Worm (Caenorhabditis elegans) whole organism, L4 larva: ENCODE data around the gene aqp-5.

Experiments
- D1046.2 ChIP-seq: fragments of 200-800 bp; sonication (Bioruptor generic); IDR thresholded peaks from 2 replicates; pipeline ENCODE4 v1.3.6; 2022; ENCODE audit warnings: missing genetic modification characterization, missing compliant biosample characterization
- F26F4.8 ChIP-seq: fragments of 200-800 bp; sonication (Bioruptor generic); conservative IDR thresholded peaks from 2 replicates; pipeline ENCODE4 v1.3.6; 2022; ENCODE audit warnings: missing genetic modification characterization, missing compliant biosample characterization
- T20F7.1 ChIP-seq: fragments of 200-800 bp; sonication (Bioruptor generic); optimal IDR thresholded peaks from 2 replicates; lab custom pipeline; 2018; ENCODE audit warnings: mild to moderate bottlenecking, missing genetic modification characterization, missing compliant biosample characterization
- T26A8.4 ChIP-seq: fragments of 200-800 bp; sonication (Bioruptor generic); IDR thresholded peaks from 2 replicates; pipeline ENCODE4 v1.3.6; 2022; ENCODE audit warnings: missing genetic modification characterization, missing compliant biosample characterization
- Y105C5A.15 ChIP-seq: fragments of 200-800 bp; sonication (Bioruptor generic); IDR thresholded peaks from 2 replicates; pipeline ENCODE4 v1.3.6; 2022; ENCODE audit warnings: missing genetic modification characterization, missing compliant biosample characterization
- Y5F2A.4 ChIP-seq: fragments of 200-800 bp; sonication (Bioruptor generic); optimal IDR thresholded peaks from 2 replicates; lab custom pipeline; 2018; ENCODE audit warnings: mild to moderate bottlenecking, missing genetic modification characterization, missing compliant biosample characterization
- Y75B8A.6 ChIP-seq: fragments of 200-800 bp; sonication (Bioruptor generic); IDR thresholded peaks from 2 replicates; pipeline ENCODE4 v1.3.6; 2022; ENCODE audit warnings: missing genetic modification reagents, missing genetic modification characterization, missing compliant biosample characterization
- ZK546.5 ChIP-seq, 2 experiments: sonication (generic microtip); optimal IDR thresholded peaks; 2 replicates each; lab custom pipeline; 2017; ENCODE audit warnings: missing biosample characterization in 2 of 2, missing genetic modification characterization in 2 of 2
- aly-2 ChIP-seq: sonication (generic microtip); optimal IDR thresholded peaks from 2 replicates; lab custom pipeline; 2018; ENCODE audit warnings: missing biosample characterization, missing genetic modification characterization
- attf-4 ChIP-seq: sonication (generic microtip); optimal IDR thresholded peaks from 3 replicates; lab custom pipeline; 2017; ENCODE audit warnings: missing biosample characterization, missing genetic modification characterization
- ceh-28 ChIP-seq: fragments of 150-350 bp; optimal IDR thresholded peaks from 2 replicates; lab custom pipeline; 2014; ENCODE audit warnings: missing biosample characterization, missing genetic modification reagents, missing genetic modification characterization
- ceh-44 ChIP-seq: fragments of 200-800 bp; sonication (Bioruptor generic); IDR thresholded peaks from 2 replicates; pipeline ENCODE4 v1.3.6; 2022; ENCODE audit warnings: missing genetic modification reagents, missing genetic modification characterization, missing compliant biosample characterization
- ceh-82 ChIP-seq: sonication (generic microtip); optimal IDR thresholded peaks from 2 replicates; lab custom pipeline; 2017; ENCODE audit warnings: missing biosample characterization, missing genetic modification characterization
- ces-1 ChIP-seq: fragments of 150-350 bp; sonication (generic microtip); optimal IDR thresholded peaks from 4 replicates; lab custom pipeline; 2014; ENCODE audit warnings: missing biosample characterization, missing genetic modification reagents, missing genetic modification characterization
- cey-2 ChIP-seq: sonication (generic microtip); optimal IDR thresholded peaks from 3 replicates; lab custom pipeline; 2017; ENCODE audit warnings: missing genetic modification characterization, mild to moderate bottlenecking, missing compliant biosample characterization, antibody characterized with exemption, borderline replicate concordance; ENCODE audit not compliant: insufficient read depth
- daf-16 ChIP-seq, 3 experiments: sonication (generic microtip); optimal IDR thresholded peaks; 2 replicates each; lab custom pipeline; 2016 to 2017; ENCODE audit warnings: missing genetic modification characterization in 3 of 3, missing genetic modification reagents in 3 of 3, mild to moderate bottlenecking in 2 of 3, missing compliant biosample characterization in 2 of 3, missing biosample characterization in 1 of 3, moderate library complexity in 1 of 3
- dve-1 ChIP-seq: sonication (generic microtip); optimal IDR thresholded peaks from 2 replicates; lab custom pipeline; 2017; ENCODE audit warnings: antibody characterized with exemption, mild to moderate bottlenecking, missing genetic modification characterization, missing compliant biosample characterization; ENCODE audit not compliant: insufficient read depth
- egl-27 ChIP-seq: sonication (generic microtip); optimal IDR thresholded peaks from 3 replicates; lab custom pipeline; 2017; ENCODE audit warnings: missing biosample characterization, missing genetic modification reagents, missing genetic modification characterization
- egl-43 ChIP-seq: fragments of 200-800 bp; sonication (Bioruptor generic); IDR thresholded peaks from 2 replicates; pipeline ENCODE4 v1.3.6; 2022; ENCODE audit warnings: missing genetic modification reagents, missing genetic modification characterization, missing compliant biosample characterization
- fkh-10 ChIP-seq: fragments of 150-350 bp; optimal IDR thresholded peaks from 2 replicates; lab custom pipeline; 2014; ENCODE audit warnings: missing biosample characterization, missing genetic modification reagents, missing genetic modification characterization
- fos-1 ChIP-seq: fragments of 150-350 bp; optimal IDR thresholded peaks from 2 replicates; lab custom pipeline; 2014; ENCODE audit warnings: missing biosample characterization, missing genetic modification characterization
- gei-8 ChIP-seq: fragments of 200-800 bp; sonication (Bioruptor generic); optimal IDR thresholded peaks from 2 replicates; lab custom pipeline; 2018; ENCODE audit warnings: mild to moderate bottlenecking, missing genetic modification characterization, missing compliant biosample characterization
- hif-1 ChIP-seq, 2 experiments: sonication (generic microtip); optimal IDR thresholded peaks; 2 replicates each; lab custom pipeline; 2016 to 2017; ENCODE audit warnings: missing compliant biosample characterization in 2 of 2, missing genetic modification characterization in 2 of 2, missing genetic modification reagents in 2 of 2, missing genotype in 2 of 2, mild to moderate bottlenecking in 1 of 2
- hlh-11 ChIP-seq: fragments of 200-800 bp; sonication (Bioruptor generic); optimal IDR thresholded peaks from 2 replicates; lab custom pipeline; 2018; ENCODE audit warnings: mild to moderate bottlenecking, missing genetic modification characterization, missing compliant biosample characterization
- hmg-1.1 ChIP-seq: fragments of 200-800 bp; sonication (Bioruptor generic); IDR thresholded peaks from 2 replicates; pipeline ENCODE4 v1.3.6; 2022; ENCODE audit warnings: missing genetic modification reagents, missing genetic modification characterization, missing compliant biosample characterization
- lin-13 ChIP-seq: fragments of 150-350 bp; optimal IDR thresholded peaks from 2 replicates; lab custom pipeline; 2014; ENCODE audit warnings: missing biosample characterization, missing genetic modification reagents, missing genetic modification characterization
- lin-38 ChIP-seq: fragments of 200-800 bp; sonication (Bioruptor generic); IDR thresholded peaks from 2 replicates; pipeline ENCODE4 v1.3.6; 2022; ENCODE audit warnings: missing genetic modification reagents, missing genetic modification characterization, missing compliant biosample characterization
- madf-5 ChIP-seq, 2 experiments: fragments of 200-800 bp; sonication (Bioruptor generic); IDR thresholded peaks; 2 replicates each; pipeline ENCODE4 v1.3.6; 2022; ENCODE audit warnings: missing compliant biosample characterization in 2 of 2, missing genetic modification characterization in 2 of 2
- madf-9 ChIP-seq: fragments of 200-800 bp; sonication (Bioruptor generic); conservative IDR thresholded peaks from 2 replicates; pipeline ENCODE4 v1.3.6; 2022; ENCODE audit warnings: missing genetic modification reagents, missing genetic modification characterization, missing compliant biosample characterization
- mep-1 ChIP-seq: fragments of 150-350 bp; sonication (generic microtip); optimal IDR thresholded peaks from 3 replicates; lab custom pipeline; 2014; ENCODE audit warnings: missing biosample characterization, missing genetic modification characterization
- mxl-2 ChIP-seq: fragments of 200-800 bp; sonication (Bioruptor generic); conservative IDR thresholded peaks from 2 replicates; pipeline ENCODE4 v1.3.6; 2022; ENCODE audit warnings: missing genetic modification reagents, missing genetic modification characterization, missing compliant biosample characterization
- mxl-3 ChIP-seq: fragments of 200-800 bp; sonication (Bioruptor generic); optimal IDR thresholded peaks from 2 replicates; lab custom pipeline; 2018; ENCODE audit warnings: mild to moderate bottlenecking, missing genetic modification characterization, missing compliant biosample characterization
- nhr-10 ChIP-seq: fragments of 150-350 bp; optimal IDR thresholded peaks from 2 replicates; lab custom pipeline; 2014; ENCODE audit warnings: missing biosample characterization, missing genetic modification characterization
- nhr-102 ChIP-seq: sonication (generic microtip); optimal IDR thresholded peaks from 2 replicates; lab custom pipeline; 2016; ENCODE audit warnings: mild to moderate bottlenecking, missing genetic modification characterization, moderate library complexity, missing compliant biosample characterization
- nhr-11 ChIP-seq: fragments of 150-350 bp; optimal IDR thresholded peaks from 2 replicates; lab custom pipeline; 2014; ENCODE audit warnings: missing biosample characterization, missing genetic modification characterization
- nhr-28 ChIP-seq: fragments of 150-350 bp; optimal IDR thresholded peaks from 2 replicates; lab custom pipeline; 2014; ENCODE audit warnings: missing biosample characterization, missing genetic modification characterization
- nhr-41 ChIP-seq: fragments of 200-800 bp; sonication (Bioruptor generic); IDR thresholded peaks from 2 replicates; pipeline ENCODE4 v1.3.6; 2022; ENCODE audit warnings: missing genetic modification reagents, missing genetic modification characterization, missing compliant biosample characterization
- nhr-48 ChIP-seq: sonication (generic microtip); optimal IDR thresholded peaks from 2 replicates; lab custom pipeline; 2016; ENCODE audit warnings: mild to moderate bottlenecking, missing genetic modification characterization, missing compliant biosample characterization
- nhr-76 ChIP-seq: fragments of 150-350 bp; optimal IDR thresholded peaks from 2 replicates; lab custom pipeline; 2014; ENCODE audit warnings: missing biosample characterization, missing genetic modification characterization
- php-3 ChIP-seq: fragments of 200-800 bp; sonication (Bioruptor generic); IDR thresholded peaks from 2 replicates; pipeline ENCODE4 v1.3.6; 2022; ENCODE audit warnings: missing genetic modification reagents, missing genetic modification characterization, missing compliant biosample characterization
- pqm-1 ChIP-seq: sonication (generic microtip); optimal IDR thresholded peaks from 2 replicates; lab custom pipeline; 2017; ENCODE audit warnings: missing biosample characterization, missing genetic modification characterization
- skn-1 ChIP-seq: fragments of 150-350 bp; optimal IDR thresholded peaks from 2 replicates; lab custom pipeline; 2014; ENCODE audit warnings: missing biosample characterization, missing genetic modification characterization
- snpc-1.2 ChIP-seq: fragments of 200-800 bp; sonication (Bioruptor generic); IDR thresholded peaks from 2 replicates; pipeline ENCODE4 v1.3.6; 2022; ENCODE audit warnings: missing genetic modification reagents, missing genetic modification characterization, missing compliant biosample characterization
- spr-3 ChIP-seq: fragments of 200-800 bp; sonication (Bioruptor generic); optimal IDR thresholded peaks from 2 replicates; lab custom pipeline; 2018; ENCODE audit warnings: mild to moderate bottlenecking, missing genetic modification characterization, missing compliant biosample characterization
- unc-39 ChIP-seq: sonication (generic microtip); optimal IDR thresholded peaks from 2 replicates; lab custom pipeline; 2017; ENCODE audit warnings: missing biosample characterization, missing genetic modification characterization
- unc-62 ChIP-seq, 3 experiments: fragments of 150-350 bp in 1 of 3; sonication (generic microtip); optimal IDR thresholded peaks in 2 of 3; peaks in 1 of 3; 1 replicate in 1 of 3; 2 replicates in 2 of 3; lab custom pipeline; 2014 to 2017; ENCODE audit warnings: missing biosample characterization in 3 of 3, missing genetic modification characterization in 3 of 3, missing genetic modification reagents in 3 of 3, missing genotype in 1 of 3
- vab-7 ChIP-seq: fragments of 200-800 bp; sonication (Bioruptor generic); IDR thresholded peaks from 2 replicates; pipeline ENCODE4 v1.3.6; 2022; ENCODE audit warnings: missing genetic modification reagents, missing genetic modification characterization, missing compliant biosample characterization
- zfp-2 ChIP-seq: sonication (generic microtip); optimal IDR thresholded peaks from 2 replicates; lab custom pipeline; 2016; ENCODE audit warnings: mild to moderate bottlenecking, missing genetic modification characterization, missing compliant biosample characterization
- zip-2 ChIP-seq: fragments of 150-350 bp; optimal IDR thresholded peaks from 2 replicates; lab custom pipeline; 2014; ENCODE audit warnings: missing biosample characterization, missing genetic modification characterization
- ztf-7 ChIP-seq: fragments of 150-350 bp; optimal IDR thresholded peaks from 2 replicates; lab custom pipeline; 2014; ENCODE audit warnings: missing biosample characterization, missing genetic modification characterization

The aqp-5 gene

DNA sequence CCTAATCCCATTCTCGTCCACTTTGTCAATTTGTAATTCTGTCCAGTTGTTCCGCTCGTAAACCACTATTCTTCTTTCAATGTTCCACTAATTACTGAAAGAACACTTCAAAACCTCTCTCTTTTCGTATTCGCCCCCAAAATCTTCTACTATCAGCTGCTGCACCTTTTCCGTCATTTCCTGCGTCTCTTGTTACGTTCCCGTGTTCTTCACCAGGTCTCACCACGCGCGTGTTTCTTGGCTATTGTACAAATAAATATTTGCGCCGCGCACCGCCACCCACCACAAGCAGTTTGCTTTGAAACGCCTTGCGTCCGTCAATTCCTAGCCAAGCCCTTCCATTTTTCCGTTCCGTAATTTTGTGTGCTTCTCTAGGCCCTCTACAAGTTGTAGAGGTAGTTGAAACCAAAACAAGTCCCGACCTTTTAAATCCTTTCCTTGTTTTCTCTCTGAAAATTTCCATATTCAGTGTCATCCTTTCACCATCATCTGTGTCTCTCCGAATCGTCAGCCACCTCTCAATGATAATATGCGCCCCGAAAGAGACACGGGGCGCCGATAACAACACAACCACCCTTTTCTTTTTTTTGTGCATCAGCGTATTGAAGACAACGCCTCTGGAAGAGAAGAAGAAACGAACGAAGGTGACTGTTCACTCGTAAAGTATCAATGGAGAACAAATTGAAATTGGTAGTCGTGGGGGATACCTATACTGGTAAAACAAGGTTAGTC, 13.3 kb upstream of the aqp-5 start, which contains the start of the genes crp-1 and Y32F6B.9 (continued):
- TF ChIP-seq nhr-41 (no peak), ceh-44 (GFP tag; lab: Robert Waterston, UW) (no peak), daf-16 (GFP tag; optimal IDR thresholded peaks at IDR 0.05; lab: Kevin White, UChicago) (no peak), daf-16 (tag; optimal IDR thresholded peaks at IDR 0.05; lab: Kevin White, UChicago) (peak; percentile 44), nhr-10 (tag; lab: Kevin White, UChicago) (no peak), lin-13 (no peak), fkh-10 (GFP tag; lab: Kevin White, UChicago) (no peak), mxl-3 (GFP tag; lab: Kevin White, UChicago) (no peak), Y5F2A.4 (GFP tag; lab: Kevin White, UChicago) (no peak), fos-1 (tag; lab: Kevin White, UChicago) (no peak), ces-1 (GFP tag; lab: Kevin White, UChicago) (no peak), ceh-82 (tag; lab: Kevin White, UChicago) (no peak), madf-9 (GFP tag; lab: Robert Waterston, UW) (no peak), Y105C5A.15 (GFP tag; lab: Robert Waterston, UW) (no peak), nhr-76 (no peak), spr-3 (no peak), pqm-1 (peak; percentile 60), skn-1 (tag; lab: Kevin White, UChicago) (no peak), ztf-7 (no peak), hlh-11 (tag; lab: Kevin White, UChicago) (peak; percentile 54), nhr-28 (tag; lab: Kevin White, UChicago) (peak; percentile 40), nhr-11 (tag; lab: Kevin White, UChicago) (no peak), T20F7.1 (GFP tag; lab: Kevin White, UChicago) (no peak), gei-8 (GFP tag; lab: Kevin White, UChicago) (no peak), hif-1 (tag; optimal IDR thresholded peaks at IDR 0.05; lab: Kevin White, UChicago) (peak in 1 of 2 experiments; percentile 13), dve-1 (tag; lab: Kevin White, UChicago) (no peak), cey-2 (tag; lab: Kevin White, UChicago) (no peak), F26F4.8 (GFP tag; lab: Robert Waterston, UW) (no peak), aly-2 (no peak), attf-4 (tag; lab: Kevin White, UChicago) (no peak), vab-7 (GFP tag; lab: Robert Waterston, UW) (no peak), unc-62 (GFP tag; optimal IDR thresholded peaks at IDR 0.05 in 1 of 2; lab: Kevin White, UChicago) (peak in 1 of 2 experiments; percentile 23), unc-62 (tag; optimal IDR thresholded peaks at IDR 0.05; lab: Kevin White, UChicago) (no peak), nhr-102 (tag; lab: Kevin White, UChicago) (no peak), nhr-48 (tag; lab: Kevin White, UChicago) (no peak), T26A8.4 (no peak), zip-2 (tag; lab: Kevin White, UChicago) (no peak), egl-27 (no peak), Y75B8A.6 (GFP tag; lab: Robert Waterston, UW) (no peak), hmg-1.1 (no peak), egl-43 (GFP tag; lab: Robert Waterston, UW) (no peak), mxl-2 (no peak), php-3 (GFP tag; lab: Robert Waterston, UW) (no peak), unc-39 (tag; lab: Kevin White, UChicago) (no peak), ceh-28 (no peak), snpc-1.2 (GFP tag; lab: Robert Waterston, UW) (no peak), zfp-2 (no peak), mep-1 (no peak), lin-38 (GFP tag; lab: Robert Waterston, UW) (no peak), ZK546.5 (tag; optimal IDR thresholded peaks at IDR 0.05; lab: Kevin White, UChicago) (no peak), madf-5 (GFP tag; IDR thresholded peaks at IDR 0.05; lab: Robert Waterston, UW) (no peak), D1046.2 (GFP tag; lab: Robert Waterston, UW) (no peak)
